Worm (Caenorhabditis elegans) whole organism, L3 larva: ENCODE results near the gene irld-64.

Experiments
- R02D3.7 ChIP-seq: fragments of 150-350 bp; optimal IDR thresholded peaks from 2 replicates; lab custom pipeline; 2014; ENCODE audit warnings: missing biosample characterization, missing genetic modification characterization
- ZK546.5 ChIP-seq: sonication (generic microtip); optimal IDR thresholded peaks from 2 replicates; lab custom pipeline; 2017; ENCODE audit warnings: missing biosample characterization, missing genetic modification characterization
- aly-2 ChIP-seq: fragments of 150-350 bp; optimal IDR thresholded peaks from 2 replicates; lab custom pipeline; 2014; ENCODE audit warnings: missing biosample characterization, missing genetic modification characterization
- ama-1 ChIP-seq: fragments of 150-350 bp; optimal IDR thresholded peaks from 2 replicates; lab custom pipeline; 2018
- ceh-16 ChIP-seq: sonication (generic microtip); optimal IDR thresholded peaks from 2 replicates; lab custom pipeline; 2017; ENCODE audit warnings: missing biosample characterization, missing genetic modification characterization
- ceh-28 ChIP-seq: fragments of 150-350 bp; optimal IDR thresholded peaks from 2 replicates; lab custom pipeline; 2014; ENCODE audit warnings: missing biosample characterization, missing genetic modification reagents, missing genetic modification characterization
- ceh-82 ChIP-seq: fragments of 150-350 bp; optimal IDR thresholded peaks from 2 replicates; lab custom pipeline; 2014; ENCODE audit warnings: missing biosample characterization, missing genetic modification characterization
- ceh-9 ChIP-seq: sonication (generic microtip); optimal IDR thresholded peaks from 2 replicates; lab custom pipeline; 2018; ENCODE audit warnings: missing biosample characterization, missing genetic modification characterization
- daf-12 ChIP-seq: fragments of 150-350 bp; optimal IDR thresholded peaks from 2 replicates; lab custom pipeline; 2014; ENCODE audit warnings: missing biosample characterization, missing genetic modification reagents, missing genetic modification characterization
- egl-27 ChIP-seq: sonication (generic microtip); optimal IDR thresholded peaks from 4 replicates; lab custom pipeline; 2017; ENCODE audit warnings: missing biosample characterization, missing genetic modification reagents, missing genetic modification characterization
- egl-5 ChIP-seq: fragments of 150-350 bp; optimal IDR thresholded peaks from 2 replicates; lab custom pipeline; 2017; ENCODE audit warnings: missing biosample characterization, missing genetic modification reagents, missing genetic modification characterization, inconsistent platforms
- elt-1 ChIP-seq: fragments of 150-350 bp; optimal IDR thresholded peaks from 2 replicates; lab custom pipeline; 2014; ENCODE audit warnings: missing biosample characterization, missing genetic modification characterization
- elt-2 ChIP-seq: sonication (generic microtip); optimal IDR thresholded peaks from 2 replicates; lab custom pipeline; 2016; ENCODE audit warnings: missing genetic modification reagents, mild to moderate bottlenecking, missing genetic modification characterization, missing compliant biosample characterization
- elt-3 ChIP-seq, 3 experiments: fragments of 150-350 bp in 1 of 3; sonication (generic microtip) in 2 of 3; optimal IDR thresholded peaks; 2 replicates in 2 of 3; 4 replicates in 1 of 3; lab custom pipeline; 2014 to 2017; ENCODE audit warnings: missing biosample characterization in 3 of 3, missing genetic modification characterization in 3 of 3
- fkh-10 ChIP-seq: sonication (generic microtip); optimal IDR thresholded peaks from 2 replicates; lab custom pipeline; 2017; ENCODE audit warnings: missing biosample characterization, missing genetic modification reagents, missing genetic modification characterization
- fkh-2 ChIP-seq: fragments of 150-350 bp; optimal IDR thresholded peaks from 2 replicates; lab custom pipeline; 2014; ENCODE audit warnings: missing biosample characterization, missing genetic modification reagents, missing genetic modification characterization
- fos-1 ChIP-seq: fragments of 150-350 bp; optimal IDR thresholded peaks from 2 replicates; lab custom pipeline; 2014; ENCODE audit warnings: missing biosample characterization, missing genetic modification characterization
- hmg-11 ChIP-seq: sonication (generic microtip); optimal IDR thresholded peaks from 2 replicates; lab custom pipeline; 2016; ENCODE audit warnings: missing genetic modification characterization, missing compliant biosample characterization
- jun-1 ChIP-seq: fragments of 150-350 bp; optimal IDR thresholded peaks from 2 replicates; lab custom pipeline; 2014; ENCODE audit warnings: missing biosample characterization, missing genetic modification reagents, missing genetic modification characterization
- lin-15B ChIP-seq: fragments of 150-350 bp; optimal IDR thresholded peaks from 2 replicates; lab custom pipeline; 2014; ENCODE audit warnings: missing biosample characterization, missing genetic modification characterization
- lin-39 ChIP-seq: fragments of 150-350 bp; optimal IDR thresholded peaks from 2 replicates; lab custom pipeline; 2018; ENCODE audit warnings: missing biosample characterization, missing genetic modification reagents, missing genetic modification characterization
- lsy-12 ChIP-seq: sonication (generic microtip); optimal IDR thresholded peaks from 2 replicates; lab custom pipeline; 2016; ENCODE audit warnings: mild to moderate bottlenecking, missing genetic modification characterization, missing compliant biosample characterization
- mdl-1 ChIP-seq: fragments of 150-350 bp; optimal IDR thresholded peaks from 2 replicates; lab custom pipeline; 2014; ENCODE audit warnings: missing biosample characterization, missing genetic modification characterization
- mml-1 ChIP-seq: fragments of 150-350 bp; sonication (generic microtip); optimal IDR thresholded peaks from 3 replicates; lab custom pipeline; 2014; ENCODE audit warnings: missing biosample characterization, missing genetic modification characterization
- nfya-1 ChIP-seq: sonication (generic microtip); optimal IDR thresholded peaks from 2 replicates; lab custom pipeline; 2017; ENCODE audit warnings: missing genetic modification characterization, mild to moderate bottlenecking, missing compliant biosample characterization, antibody characterized with exemption, moderate library complexity; ENCODE audit not compliant: insufficient read depth
- nhr-11 ChIP-seq: fragments of 150-350 bp; optimal IDR thresholded peaks from 2 replicates; lab custom pipeline; 2014; ENCODE audit warnings: missing biosample characterization, missing genetic modification characterization
- nhr-12 ChIP-seq: fragments of 150-350 bp; optimal IDR thresholded peaks from 2 replicates; lab custom pipeline; 2014; ENCODE audit warnings: missing biosample characterization, missing genetic modification characterization
- nhr-23 ChIP-seq: fragments of 150-350 bp; optimal IDR thresholded peaks from 2 replicates; lab custom pipeline; 2014; ENCODE audit warnings: missing biosample characterization, missing genetic modification reagents, missing genetic modification characterization
- nhr-25 ChIP-seq: sonication (generic microtip); optimal IDR thresholded peaks from 2 replicates; lab custom pipeline; 2017; ENCODE audit warnings: missing biosample characterization, missing genetic modification characterization
- nhr-28 ChIP-seq: fragments of 150-350 bp; optimal IDR thresholded peaks from 2 replicates; lab custom pipeline; 2014; ENCODE audit warnings: missing biosample characterization, missing genetic modification characterization
- nhr-43 ChIP-seq: sonication (generic microtip); optimal IDR thresholded peaks from 2 replicates; lab custom pipeline; 2016; ENCODE audit warnings: mild to moderate bottlenecking, missing genetic modification characterization, missing compliant biosample characterization; ENCODE audit not compliant: poor library complexity, severe bottlenecking
- nhr-76 ChIP-seq: fragments of 150-350 bp; sonication (generic microtip); optimal IDR thresholded peaks from 5 replicates; lab custom pipeline; 2014; ENCODE audit warnings: missing biosample characterization, missing genetic modification characterization
- nhr-77 ChIP-seq: fragments of 150-350 bp; optimal IDR thresholded peaks from 2 replicates; lab custom pipeline; 2014; ENCODE audit warnings: missing biosample characterization, missing genetic modification characterization
- pha-4 ChIP-seq: fragments of 150-350 bp; optimal IDR thresholded peaks from 2 replicates; lab custom pipeline; 2014; ENCODE audit warnings: missing biosample characterization, missing genetic modification reagents, missing genetic modification characterization
- pqm-1 ChIP-seq: fragments of 150-350 bp; optimal IDR thresholded peaks from 2 replicates; lab custom pipeline; 2017; ENCODE audit warnings: missing biosample characterization, missing genetic modification characterization, inconsistent platforms
- sea-2 ChIP-seq: fragments of 150-350 bp; sonication (generic microtip); optimal IDR thresholded peaks from 4 replicates; lab custom pipeline; 2014; ENCODE audit warnings: missing biosample characterization, missing genetic modification reagents, missing genetic modification characterization
- skn-1 ChIP-seq: fragments of 150-350 bp; optimal IDR thresholded peaks from 2 replicates; lab custom pipeline; 2014; ENCODE audit warnings: missing biosample characterization, missing genetic modification characterization
- snpc-4 ChIP-seq: fragments of 150-350 bp; optimal IDR thresholded peaks from 2 replicates; lab custom pipeline; 2014; ENCODE audit warnings: missing biosample characterization, missing genetic modification characterization
- tbx-2 ChIP-seq: sonication (generic microtip); optimal IDR thresholded peaks from 2 replicates; lab custom pipeline; 2016; ENCODE audit warnings: mild to moderate bottlenecking, missing genetic modification characterization, missing compliant biosample characterization
- unc-62 ChIP-seq: fragments of 150-350 bp; sonication (generic microtip); optimal IDR thresholded peaks from 4 replicates; lab custom pipeline; 2014; ENCODE audit warnings: missing biosample characterization, missing genetic modification reagents, missing genetic modification characterization
- zag-1 ChIP-seq: fragments of 150-350 bp; optimal IDR thresholded peaks from 2 replicates; lab custom pipeline; 2014; ENCODE audit warnings: missing biosample characterization, missing genetic modification characterization
- ztf-11 ChIP-seq: fragments of 150-350 bp; optimal IDR thresholded peaks from 2 replicates; lab custom pipeline; 2014; ENCODE audit warnings: missing biosample characterization, missing genetic modification characterization
- ztf-4 ChIP-seq: fragments of 150-350 bp; optimal IDR thresholded peaks from 2 replicates; lab custom pipeline; 2014; ENCODE audit warnings: missing biosample characterization, missing genetic modification characterization

irld-64 gene

DNA sequence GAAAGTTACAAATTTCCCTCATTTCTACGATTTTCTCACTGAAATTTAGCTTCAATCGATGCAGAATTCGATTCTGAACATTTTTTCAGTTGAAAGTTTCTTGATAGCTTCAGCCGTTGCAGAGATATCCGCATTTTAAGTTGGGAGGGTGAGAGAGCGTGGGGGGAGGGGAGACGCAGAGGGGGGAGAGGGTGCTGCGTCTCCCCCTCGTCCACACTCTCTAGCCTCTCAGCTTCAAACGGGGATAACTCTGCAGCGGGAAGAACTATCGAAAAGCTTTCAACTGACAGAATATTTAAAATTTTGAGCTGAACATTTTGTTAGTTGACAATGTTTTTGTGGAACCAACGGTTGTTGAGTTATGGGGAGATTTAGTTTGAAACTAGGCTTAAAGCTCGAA is 8.5 kb downstream of the irld-64 start:
- TF ChIP-seq fkh-10 (GFP tag; lab: Kevin White, UChicago) (no peak), lsy-12 (no peak), nhr-23 (tag; lab: Kevin White, UChicago) (no peak), ceh-16 (tag; lab: Kevin White, UChicago) (no peak), elt-3 (tag; optimal IDR thresholded peaks at IDR 0.05; lab: Kevin White, UChicago) (no peak), hmg-11 (tag; lab: Kevin White, UChicago) (no peak), lin-39 (tag; lab: Kevin White, UChicago) (no peak), nhr-77 (tag; lab: Kevin White, UChicago) (no peak), fos-1 (tag; lab: Kevin White, UChicago) (no peak), tbx-2 (tag; lab: Kevin White, UChicago) (no peak), ZK546.5 (no peak), egl-5 (tag; lab: Kevin White, UChicago) (no peak), elt-1 (tag; lab: Kevin White, UChicago) (no peak), zag-1 (tag; lab: Kevin White, UChicago) (no peak), nhr-43 (tag; lab: Kevin White, UChicago) (no peak), mdl-1 (tag; lab: Kevin White, UChicago) (no peak), ceh-82 (tag; lab: Kevin White, UChicago) (no peak), ceh-28 (tag; lab: Kevin White, UChicago) (no peak), skn-1 (tag; lab: Kevin White, UChicago) (no peak), jun-1 (tag; lab: Kevin White, UChicago) (no peak)

DNA sequence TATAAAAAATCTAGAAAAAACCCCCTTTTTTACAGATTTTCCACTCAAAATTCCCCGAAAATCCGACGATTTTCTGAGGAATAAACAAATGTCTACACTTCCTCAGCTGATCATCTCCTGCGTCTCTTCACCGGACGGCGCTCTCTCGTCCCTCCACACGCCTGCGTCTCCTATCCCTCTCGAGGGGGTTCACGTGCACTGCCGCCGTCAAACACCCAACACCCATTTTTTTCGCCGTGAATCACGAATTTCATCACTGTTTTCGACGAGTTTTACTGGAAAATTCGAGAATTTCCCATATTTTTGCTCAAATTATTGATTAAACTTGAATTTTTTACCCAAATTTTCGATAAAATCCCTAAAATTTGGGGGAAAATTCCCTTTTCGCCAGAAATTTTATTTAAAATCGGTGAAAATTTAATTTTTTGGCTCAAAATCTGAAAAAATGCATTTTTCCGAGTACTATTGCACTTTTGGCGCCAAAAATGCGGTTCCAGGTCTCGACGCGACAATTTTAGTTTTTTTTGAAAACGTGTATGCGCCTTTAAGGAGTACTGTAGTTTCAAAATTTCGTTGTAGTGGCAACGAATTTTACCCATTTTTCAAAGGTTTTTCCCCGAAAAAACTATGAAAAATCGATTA is 9.5 kb downstream of the irld-64 start:
- TF ChIP-seq ceh-9 (tag; lab: Kevin White, UChicago), result no peak
- peak; percentile 36 for TF ChIP-seq elt-2 (tag; lab: Kevin White, UChicago)
- TF ChIP-seq elt-1 (tag; lab: Kevin White, UChicago), result no peak
- TF ChIP-seq ztf-4 (tag; lab: Kevin White, UChicago), result no peak
- peak; percentile 5 for TF ChIP-seq jun-1 (tag; lab: Kevin White, UChicago)
- no peak for TF ChIP-seq unc-62 (GFP tag; lab: Kevin White, UChicago)
- TF ChIP-seq nhr-28 (tag; lab: Kevin White, UChicago), result no peak
- no peak for TF ChIP-seq ama-1 (lab: Kevin White, UChicago)
- no peak for TF ChIP-seq egl-27 (tag; lab: Kevin White, UChicago)
- TF ChIP-seq hmg-11 (tag; lab: Kevin White, UChicago), result peak; percentile 43
- no peak for TF ChIP-seq daf-12
- no peak for TF ChIP-seq mml-1 (tag; lab: Kevin White, UChicago)
- no peak for TF ChIP-seq sea-2 (GFP tag; lab: Kevin White, UChicago)
- peak; percentile 26 for TF ChIP-seq fkh-10 (GFP tag; lab: Kevin White, UChicago)
- TF ChIP-seq ceh-28 (tag; lab: Kevin White, UChicago), result peak; percentile 26
- no peak for TF ChIP-seq pqm-1 (tag; lab: Kevin White, UChicago)
- no peak for TF ChIP-seq nhr-11 (tag; lab: Kevin White, UChicago)
- TF ChIP-seq ceh-16 (tag; lab: Kevin White, UChicago), result no peak
- no peak for TF ChIP-seq ZK546.5
- no peak for TF ChIP-seq nhr-76 (tag; lab: Kevin White, UChicago)
- peak; percentile 6 for TF ChIP-seq lin-39 (tag; lab: Kevin White, UChicago)
- TF ChIP-seq snpc-4 (tag; lab: Kevin White, UChicago), result peak; percentile 29
- no peak for TF ChIP-seq nhr-25 (tag; lab: Kevin White, UChicago)
- TF ChIP-seq lsy-12, result no peak
- no peak for TF ChIP-seq R02D3.7 (tag; lab: Kevin White, UChicago)
- TF ChIP-seq aly-2 (tag; lab: Kevin White, UChicago), result no peak
- TF ChIP-seq nfya-1, result peak; percentile 48
- TF ChIP-seq nhr-12 (tag; lab: Kevin White, UChicago), result no peak
- peak; percentile 28 for TF ChIP-seq nhr-23 (tag; lab: Kevin White, UChicago)
- TF ChIP-seq elt-3 (tag; optimal IDR thresholded peaks at IDR 0.05; lab: Kevin White, UChicago), result no peak
- TF ChIP-seq lin-15B (tag; lab: Kevin White, UChicago), result peak; percentile 15
- no peak for TF ChIP-seq zag-1 (tag; lab: Kevin White, UChicago)
- TF ChIP-seq egl-5 (tag; lab: Kevin White, UChicago), result no peak
- no peak for TF ChIP-seq ztf-11 (tag; lab: Kevin White, UChicago)
- no peak for TF ChIP-seq tbx-2 (tag; lab: Kevin White, UChicago)
- TF ChIP-seq pha-4 (tag; lab: Kevin White, UChicago), result peak; percentile 57
- TF ChIP-seq mdl-1 (tag; lab: Kevin White, UChicago), result peak; percentile 68
- no peak for TF ChIP-seq ceh-82 (tag; lab: Kevin White, UChicago)
- no peak for TF ChIP-seq fkh-2
